Worm (Caenorhabditis elegans): ENCODE data around the gene Y43F8B.22.

The Y43F8B.22 gene

ce11 chrV:19482535-19482934 lies at the start of gene Y43F8B.22:
TSS of gene Y43F8B.22 (plus strand) at chrV:19482835.
- TF ChIP-seq ceh-48 (tag; optimal IDR thresholded peaks at IDR 0.05), result no peak
- no peak for TF ChIP-seq sox-2 (GFP tag; IDR thresholded peaks at IDR 0.05)
- TF ChIP-seq fkh-10 (GFP tag; optimal IDR thresholded peaks at IDR 0.05), result no peak
- no peak for TF ChIP-seq npax-4 (tag; optimal IDR thresholded peaks at IDR 0.05)
- no peak for TF ChIP-seq hlh-30 (tag; optimal IDR thresholded peaks at IDR 0.05; ENCODE audit: insufficient read depth)
- TF ChIP-seq che-1 (tag; optimal IDR thresholded peaks at IDR 0.05), result no peak
- TF ChIP-seq pha-2 (tag; optimal IDR thresholded peaks at IDR 0.05), result no peak
- TF ChIP-seq syd-9 (tag; optimal IDR thresholded peaks at IDR 0.05), result no peak
- TF ChIP-seq ets-4 (tag; optimal IDR thresholded peaks at IDR 0.05), result no peak
- no peak for TF ChIP-seq nhr-11 (tag; optimal IDR thresholded peaks at IDR 0.05)
- TF ChIP-seq ref-2 (tag; optimal IDR thresholded peaks at IDR 0.05), result no peak
- TF ChIP-seq elt-4 (tag; optimal IDR thresholded peaks at IDR 0.05), result no peak
- TF ChIP-seq C08G9.2 (tag; optimal IDR thresholded peaks at IDR 0.05), result no peak
- TF ChIP-seq sdc-2 (tag; optimal IDR thresholded peaks at IDR 0.05), result no peak
- TF ChIP-seq Y22D7AL.16 (tag; optimal IDR thresholded peaks at IDR 0.05), result no peak
- TF ChIP-seq ceh-45 (GFP tag; IDR thresholded peaks at IDR 0.05), result no peak
- TF ChIP-seq tbx-2 (tag; optimal IDR thresholded peaks at IDR 0.05), result no peak
- TF ChIP-seq pqm-1 (tag; optimal IDR thresholded peaks at IDR 0.05), result no peak

ce11 chrV:19432972-19433371 lies 49.7 kb upstream of the Y43F8B.22 start, which contains the start of gene C25F9.11:
TSS of gene C25F9.11 (minus strand) at chrV:19433072.
- no peak for TF ChIP-seq hlh-6 (tag; optimal IDR thresholded peaks at IDR 0.05)
- TF ChIP-seq madf-2 (tag; optimal IDR thresholded peaks at IDR 0.05), result no peak
- TF ChIP-seq ets-4 (tag; optimal IDR thresholded peaks at IDR 0.05), result no peak
- no peak for TF ChIP-seq nhr-232 (tag; optimal IDR thresholded peaks at IDR 0.05)
- TF ChIP-seq syd-9 (tag; optimal IDR thresholded peaks at IDR 0.05), result no peak
- TF ChIP-seq pqm-1 (tag; optimal IDR thresholded peaks at IDR 0.05), result no peak
- TF ChIP-seq unc-86 (tag; optimal IDR thresholded peaks at IDR 0.05), result no peak
- no peak for TF ChIP-seq fax-1 (tag; optimal IDR thresholded peaks at IDR 0.05)

- no peak for TF ChIP-seq ama-1 (optimal IDR thresholded peaks at IDR 0.05)
Observed at ce11 chrV:19433806-19434437, 48.7 kb upstream of the Y43F8B.22 start, which contains the start of gene C25F9.16. TSS of gene C25F9.16 (plus strand) at chrV:19434387.

- no peak for TF ChIP-seq che-1 (tag; optimal IDR thresholded peaks at IDR 0.05)
Observed at ce11 chrV:19436307-19436706, 46.3 kb upstream of the Y43F8B.22 start, which contains the start of gene C25F9.14. TSS of gene C25F9.14 (plus strand) at chrV:19436484.

- TF ChIP-seq C08G9.2 (tag; optimal IDR thresholded peaks at IDR 0.05), result no peak
- TF ChIP-seq ceh-9 (tag; optimal IDR thresholded peaks at IDR 0.05), result no peak
- TF ChIP-seq ceh-45 (GFP tag; IDR thresholded peaks at IDR 0.05), result no peak
- no peak for TF ChIP-seq pax-1 (tag; optimal IDR thresholded peaks at IDR 0.05)
- TF ChIP-seq lin-11 (tag; optimal IDR thresholded peaks at IDR 0.05), result no peak
- no peak for TF ChIP-seq hlh-15 (tag; optimal IDR thresholded peaks at IDR 0.05)
- no peak for TF ChIP-seq pha-2 (tag; optimal IDR thresholded peaks at IDR 0.05)
- no peak for TF ChIP-seq dve-1 (tag; optimal IDR thresholded peaks at IDR 0.05)
- no peak for TF ChIP-seq gmeb-2 (tag; optimal IDR thresholded peaks at IDR 0.05)
- no peak for TF ChIP-seq unc-55 (GFP tag; optimal IDR thresholded peaks at IDR 0.05)
- no peak for TF ChIP-seq ceh-6 (GFP tag; optimal IDR thresholded peaks at IDR 0.05)
- TF ChIP-seq ama-1 (optimal IDR thresholded peaks at IDR 0.05), result no peak
- no peak for TF ChIP-seq odd-2 (tag; optimal IDR thresholded peaks at IDR 0.05)
- no peak for TF ChIP-seq elt-4 (tag; optimal IDR thresholded peaks at IDR 0.05)
- no peak for TF ChIP-seq ceh-31 (tag; optimal IDR thresholded peaks at IDR 0.05)
- no peak for TF ChIP-seq tbx-2 (tag; optimal IDR thresholded peaks at IDR 0.05)
- TF ChIP-seq che-1 (tag; optimal IDR thresholded peaks at IDR 0.05), result no peak
- TF ChIP-seq pros-1 (tag; optimal IDR thresholded peaks at IDR 0.05), result no peak
Observed at ce11 chrV:19443599-19443998, 39.0 kb upstream of the Y43F8B.22 start.

Data from whole organism, late embryonic.